Worm (Caenorhabditis elegans) whole organism, L3 larva: Measurements from ENCODE around the gene gsr-1.

Experiments
- aly-2 ChIP-seq: fragments of 150-350 bp; optimal IDR thresholded peaks from 2 replicates; lab custom pipeline; 2014; ENCODE audit warnings: missing biosample characterization, missing genetic modification characterization
- ceh-16 ChIP-seq: sonication (generic microtip); optimal IDR thresholded peaks from 2 replicates; lab custom pipeline; 2017; ENCODE audit warnings: missing biosample characterization, missing genetic modification characterization
- ceh-82 ChIP-seq: fragments of 150-350 bp; optimal IDR thresholded peaks from 2 replicates; lab custom pipeline; 2014; ENCODE audit warnings: missing biosample characterization, missing genetic modification characterization
- elt-1 ChIP-seq: fragments of 150-350 bp; optimal IDR thresholded peaks from 2 replicates; lab custom pipeline; 2014; ENCODE audit warnings: missing biosample characterization, missing genetic modification characterization
- fkh-10 ChIP-seq: sonication (generic microtip); optimal IDR thresholded peaks from 2 replicates; lab custom pipeline; 2017; ENCODE audit warnings: missing biosample characterization, missing genetic modification reagents, missing genetic modification characterization
- fkh-2 ChIP-seq: fragments of 150-350 bp; optimal IDR thresholded peaks from 2 replicates; lab custom pipeline; 2014; ENCODE audit warnings: missing biosample characterization, missing genetic modification reagents, missing genetic modification characterization
- lin-15B ChIP-seq: fragments of 150-350 bp; optimal IDR thresholded peaks from 2 replicates; lab custom pipeline; 2014; ENCODE audit warnings: missing biosample characterization, missing genetic modification characterization
- lsy-12 ChIP-seq: sonication (generic microtip); optimal IDR thresholded peaks from 2 replicates; lab custom pipeline; 2016; ENCODE audit warnings: mild to moderate bottlenecking, missing genetic modification characterization, missing compliant biosample characterization
- nhr-12 ChIP-seq: fragments of 150-350 bp; optimal IDR thresholded peaks from 2 replicates; lab custom pipeline; 2014; ENCODE audit warnings: missing biosample characterization, missing genetic modification characterization
- nhr-23 ChIP-seq: fragments of 150-350 bp; optimal IDR thresholded peaks from 2 replicates; lab custom pipeline; 2014; ENCODE audit warnings: missing biosample characterization, missing genetic modification reagents, missing genetic modification characterization
- unc-39 ChIP-seq: sonication (generic microtip); optimal IDR thresholded peaks from 4 replicates; lab custom pipeline; 2017; ENCODE audit warnings: missing biosample characterization, missing genetic modification characterization
- zag-1 ChIP-seq: fragments of 150-350 bp; optimal IDR thresholded peaks from 2 replicates; lab custom pipeline; 2014; ENCODE audit warnings: missing biosample characterization, missing genetic modification characterization
- ztf-11 ChIP-seq: fragments of 150-350 bp; optimal IDR thresholded peaks from 2 replicates; lab custom pipeline; 2014; ENCODE audit warnings: missing biosample characterization, missing genetic modification characterization

- TF ChIP-seq elt-1 (tag; lab: Kevin White, UChicago) (no peak), lsy-12 (tag; lab: Kevin White, UChicago) (no peak), zag-1 (tag; lab: Kevin White, UChicago) (no peak), ceh-82 (tag; lab: Kevin White, UChicago) (no peak), nhr-12 (tag; lab: Kevin White, UChicago) (no peak), fkh-2 (tag; lab: Kevin White, UChicago) (no peak), lin-15B (tag; lab: Kevin White, UChicago) (no peak), aly-2 (no peak), ztf-11 (tag; lab: Kevin White, UChicago) (no peak), unc-39 (tag; lab: Kevin White, UChicago) (no peak), ceh-16 (tag; lab: Kevin White, UChicago) (no peak), nhr-23 (tag; lab: Kevin White, UChicago) (no peak), fkh-10 (no peak)
These were observed 6.8 kb downstream of the gsr-1 start, which contains the start of gene C46F11.5 for ce11 chrIII:3657479-3657878.
